Fruit fly (Drosophila melanogaster): ENCODE measurements around the gene CG46396.

DNA sequence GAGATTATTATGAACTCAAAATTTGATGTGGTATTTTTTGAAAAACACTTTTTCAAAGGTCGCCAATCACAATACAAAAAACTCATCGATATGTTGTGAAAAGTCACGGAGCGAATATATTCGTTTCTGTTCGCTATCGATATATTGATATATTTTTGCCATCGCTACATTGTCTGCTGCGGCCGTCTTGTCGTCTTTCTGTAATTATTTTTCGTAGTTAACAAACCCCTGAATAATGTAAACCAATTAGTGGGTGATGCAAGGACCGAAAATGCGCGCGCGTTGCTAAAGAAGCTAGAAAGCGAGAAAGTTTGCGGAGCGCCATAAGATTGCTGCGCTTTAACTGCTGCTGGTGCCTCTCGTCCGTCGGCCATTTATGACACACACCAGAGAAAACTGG, 46.9 kb downstream of the CG46396 start, which contains the start of gene Pak:
- TF ChIP-seq usp (GFP tag; optimal IDR thresholded peaks at IDR 0.05) = no peak
- no peak for TF ChIP-seq CG8478 (optimal IDR thresholded peaks at IDR 0.05)
- TF ChIP-seq EcR (GFP tag; optimal IDR thresholded peaks at IDR 0.05) = no peak
- TF ChIP-seq psq (optimal IDR thresholded peaks at IDR 0.05) = no peak
- no peak for TF ChIP-seq Dll (optimal IDR thresholded peaks at IDR 0.05)
- no peak for TF ChIP-seq pan (optimal IDR thresholded peaks at IDR 0.05)

Measured in whole organism.